Worm (Caenorhabditis elegans): ENCODE results near the gene D2023.6.

D2023.6 gene

ce11 chrV:11859082-11859858, 32.1 kb downstream of the D2023.6 start (continued):
- TF ChIP-seq php-3 (GFP tag; IDR thresholded peaks at IDR 0.05) (0 out of 2 replicates have a peak, but pooled peaks have one; percentile 7), zip-2 (tag; optimal IDR thresholded peaks at IDR 0.05) (no peak), lin-15B (tag; optimal IDR thresholded peaks at IDR 0.05) (no peak), ztf-7 (tag; optimal IDR thresholded peaks at IDR 0.05) (no peak), ZK546.5 (tag; optimal IDR thresholded peaks at IDR 0.05) (no peak), Y48G9A.11 (GFP tag; IDR thresholded peaks at IDR 0.05) (no peak), lin-39 (tag; optimal IDR thresholded peaks at IDR 0.05) (no peak), duxl-1 (tag; optimal IDR thresholded peaks at IDR 0.05; ENCODE audit: poor library complexity) (no peak), madf-9 (GFP tag; conservative IDR thresholded peaks at IDR 0.05) (no peak), tag-97 (GFP tag; IDR thresholded peaks at IDR 0.05) (no peak), zag-1 (tag; optimal IDR thresholded peaks at IDR 0.05) (no peak), lin-13 (GFP tag; optimal IDR thresholded peaks at IDR 0.05) (no peak), mep-1 (tag; optimal IDR thresholded peaks at IDR 0.05) (peak; percentile 16), hmg-1.1 (GFP tag; IDR thresholded peaks at IDR 0.05) (no peak), nhr-102 (tag; optimal IDR thresholded peaks at IDR 0.05) (no peak), daf-8 (GFP tag; IDR thresholded peaks at IDR 0.05) (no peak), R02D3.7 (tag; optimal IDR thresholded peaks at IDR 0.05) (no peak), lsy-2 (tag; optimal IDR thresholded peaks at IDR 0.05) (peak; percentile 16 to 60), cey-2 (tag; optimal IDR thresholded peaks at IDR 0.05; ENCODE audit: borderline replicate concordance, insufficient read depth) (no peak), vab-7 (GFP tag; IDR thresholded peaks at IDR 0.05) (no peak), ceh-32 (tag; optimal IDR thresholded peaks at IDR 0.05; ENCODE audit: poor library complexity) (no peak), F26F4.8 (GFP tag; conservative IDR thresholded peaks at IDR 0.05) (no peak), gei-8 (GFP tag; optimal IDR thresholded peaks at IDR 0.05) (peak; percentile 63), zfp-2 (tag; optimal IDR thresholded peaks at IDR 0.05) (no peak), hif-1 (tag; optimal IDR thresholded peaks at IDR 0.05) (no peak), spr-3 (GFP tag; optimal IDR thresholded peaks at IDR 0.05) (no peak), skn-1 (tag; optimal IDR thresholded peaks at IDR 0.05) (no peak), ceh-28 (tag; optimal IDR thresholded peaks at IDR 0.05) (no peak), hlh-30 (tag; optimal IDR thresholded peaks at IDR 0.05; ENCODE audit: insufficient read depth) (peak; percentile 78), nhr-42 (GFP tag; IDR thresholded peaks at IDR 0.05) (no peak), saeg-2 (GFP tag; IDR thresholded peaks at IDR 0.05) (no peak), dmd-6 (GFP tag; IDR thresholded peaks at IDR 0.05) (peak; percentile 63), Y105C5A.15 (GFP tag; IDR thresholded peaks at IDR 0.05) (no peak), ztf-11 (tag; optimal IDR thresholded peaks at IDR 0.05) (no peak), nhr-237 (tag; optimal IDR thresholded peaks at IDR 0.05) (no peak), lin-1 (GFP tag; IDR thresholded peaks at IDR 0.05) (0 out of 2 replicates have a peak, but pooled peaks have one; percentile 10), pqm-1 (tag; optimal IDR thresholded peaks at IDR 0.05) (peak; percentile 97), nhr-77 (tag; optimal IDR thresholded peaks at IDR 0.05) (no peak), mxl-3 (GFP tag; optimal IDR thresholded peaks at IDR 0.05) (no peak), lin-29 (GFP tag; IDR thresholded peaks at IDR 0.05) (no peak), madf-5 (GFP tag; IDR thresholded peaks at IDR 0.05) (no peak), nhr-28 (tag; optimal IDR thresholded peaks at IDR 0.05) (peak; percentile 40), nhr-11 (tag; optimal IDR thresholded peaks at IDR 0.05) (no peak), nhr-25 (tag; optimal IDR thresholded peaks at IDR 0.05; ENCODE audit: borderline replicate concordance, insufficient read depth) (peak; percentile 60), ctbp-1 (GFP tag; IDR thresholded peaks at IDR 0.05) (no peak), ceh-62 (tag; optimal IDR thresholded peaks at IDR 0.05) (no peak), dpl-1 (GFP tag; optimal IDR thresholded peaks at IDR 0.05) (no peak), unc-62 (GFP tag; optimal IDR thresholded peaks at IDR 0.05 in 1 of 2) (peak in 1 of 2 experiments; percentile 95), unc-62 (tag; optimal IDR thresholded peaks at IDR 0.05) (no peak), jun-1 (tag; optimal IDR thresholded peaks at IDR 0.05) (no peak)
